Fruit fly (Drosophila melanogaster): ENCODE data around the gene CG31528.
A peak's percentile ranks its signal among the peaks of the same experiment; 100 is the strongest.

CG31528 gene

DNA sequence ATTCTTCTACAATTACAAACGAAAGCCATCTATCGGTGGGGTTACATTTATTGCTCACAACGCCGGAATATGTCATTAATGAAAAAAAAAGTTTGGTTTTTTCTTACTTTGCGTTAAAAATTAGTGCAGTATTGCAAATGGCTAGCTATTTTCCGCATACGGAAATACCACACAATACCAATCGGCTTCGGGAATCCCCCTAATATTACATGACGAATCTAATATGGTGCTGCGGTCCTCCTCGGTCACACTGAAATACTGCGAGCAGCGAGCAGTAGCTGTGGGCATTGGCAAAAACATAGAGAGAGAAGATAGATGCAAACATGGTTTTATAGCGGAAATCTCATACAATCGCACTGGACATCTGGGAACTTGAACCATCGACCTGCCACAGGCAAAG, 28.7 kb upstream of the CG31528 start, which contains the start of gene tub:
Gene tub (plus strand): TSS at position 253 of the 400 bp plus-strand sequence.
- TF ChIP-seq bab2 (GFP tag; optimal IDR thresholded peaks at IDR 0.05) = peak; percentile 50
- TF ChIP-seq CG32767 (GFP tag; IDR thresholded peaks at IDR 0.05) = 0 out of 2 replicates have a peak, but pooled peaks have one; percentile 39
- TF ChIP-seq Ada2b (GFP tag; IDR thresholded peaks at IDR 0.05) = no peak
- TF ChIP-seq H2.0 (GFP tag; IDR thresholded peaks at IDR 0.05) = no peak
- TF ChIP-seq CG13296 (GFP tag; optimal IDR thresholded peaks at IDR 0.05) = peak; percentile 23
- peak; percentile 98 for TF ChIP-seq wek (GFP tag; optimal IDR thresholded peaks at IDR 0.05)
- no peak for TF ChIP-seq sqz (GFP tag; optimal IDR thresholded peaks at IDR 0.05)
- peak; percentile 24 to 87 for TF ChIP-seq Pdp1 (GFP tag; optimal IDR thresholded peaks at IDR 0.05)
- TF ChIP-seq Trl (optimal IDR thresholded peaks at IDR 0.05) = peak in 1 of 2 experiments; percentile 7
- peak; percentile 10 for TF ChIP-seq Trl (GFP tag; optimal IDR thresholded peaks at IDR 0.05)
- TF ChIP-seq CG8089 (GFP tag; optimal IDR thresholded peaks at IDR 0.05) = peak; percentile 1
- TF ChIP-seq YL-1 (GFP tag; optimal IDR thresholded peaks at IDR 0.05) = peak; percentile 45
- peak; percentile 66; the same call in 2 of the 3 replicates for TF ChIP-seq zfh1 (GFP tag; IDR thresholded peaks at IDR 0.05)
- TF ChIP-seq CG6854 (GFP tag; optimal IDR thresholded peaks at IDR 0.05) = no peak
- no peak for TF ChIP-seq pfk (GFP tag; optimal IDR thresholded peaks at IDR 0.05)
- TF ChIP-seq Dll (GFP tag; IDR thresholded peaks at IDR 0.05; ENCODE audit: partially characterized antibody) = 0 out of 4 replicates have a peak, but pooled peaks have one; percentile 19
- TF ChIP-seq CG8290 (GFP tag; optimal IDR thresholded peaks at IDR 0.05) = peak; percentile 30
- peak in 1 of 2 experiments; percentile 82 for TF ChIP-seq CG8290 (tag; optimal IDR thresholded peaks at IDR 0.05)
- TF ChIP-seq CG12391 (tag; optimal IDR thresholded peaks at IDR 0.05) = peak; percentile 58
- no peak for TF ChIP-seq D (optimal IDR thresholded peaks at IDR 0.05)
- TF ChIP-seq D (GFP tag; optimal IDR thresholded peaks at IDR 0.05) = no peak
- no peak for TF ChIP-seq ato (GFP tag; IDR thresholded peaks at IDR 0.05; ENCODE audit: partially characterized antibody)
- TF ChIP-seq CG11696 (GFP tag; IDR thresholded peaks at IDR 0.05) = no peak
- peak; percentile 36; the same call in 1 of the 2 replicates for TF ChIP-seq amos (GFP tag; IDR thresholded peaks at IDR 0.05; ENCODE audit: partially characterized antibody)
- peak; percentile 33 to 56 for TF ChIP-seq dpn (GFP tag; optimal IDR thresholded peaks at IDR 0.05)
- peak; percentile 21 for TF ChIP-seq Mes4 (GFP tag; optimal IDR thresholded peaks at IDR 0.05)
- peak in 1 of 2 experiments; percentile 29 for TF ChIP-seq Eip74EF (GFP tag; optimal IDR thresholded peaks at IDR 0.05)
- peak in 1 of 2 experiments; percentile 8 for TF ChIP-seq insv (GFP tag; optimal IDR thresholded peaks at IDR 0.05)
- TF ChIP-seq CG14710 (tag; optimal IDR thresholded peaks at IDR 0.05) = peak; percentile 57
- no peak for TF ChIP-seq CG15696 (tag; optimal IDR thresholded peaks at IDR 0.05)
- peak; percentile 11 for TF ChIP-seq CG34376 (GFP tag; optimal IDR thresholded peaks at IDR 0.05)
- peak; percentile 62 for TF ChIP-seq Lhr (GFP tag; optimal IDR thresholded peaks at IDR 0.05)
- peak; percentile 68; the same call in 1 of the 4 replicates for TF ChIP-seq chinmo (GFP tag; IDR thresholded peaks at IDR 0.05; ENCODE audit: partially characterized antibody)
- TF ChIP-seq Atf6 (GFP tag; IDR thresholded peaks at IDR 0.05) = peak; percentile 32; the same call in 1 of the 2 replicates
- TF ChIP-seq Chrac-16 (GFP tag; optimal IDR thresholded peaks at IDR 0.05) = peak; percentile 31
- TF ChIP-seq CG10543 (GFP tag; optimal IDR thresholded peaks at IDR 0.05) = peak; percentile 22
- no peak for TF ChIP-seq D19B (GFP tag; optimal IDR thresholded peaks at IDR 0.05)
- peak; percentile 16 for TF ChIP-seq Fer1 (GFP tag; optimal IDR thresholded peaks at IDR 0.05)
- no peak for TF ChIP-seq usp (GFP tag; optimal IDR thresholded peaks at IDR 0.05)
- no peak for TF ChIP-seq ERR (GFP tag; optimal IDR thresholded peaks at IDR 0.05)
- TF ChIP-seq CG14667 (GFP tag; IDR thresholded peaks at IDR 0.05) = no peak
- TF ChIP-seq abd-A (tag; optimal IDR thresholded peaks at IDR 0.05) = no peak
- TF ChIP-seq bowl (GFP tag; IDR thresholded peaks at IDR 0.05) = no peak
- peak; percentile 20 for TF ChIP-seq Hr3 (GFP tag; optimal IDR thresholded peaks at IDR 0.05)
- peak; percentile 40; the same call in 1 of the 2 replicates for TF ChIP-seq CG14014 (GFP tag; IDR thresholded peaks at IDR 0.05)
- TF ChIP-seq Xrp1 (GFP tag; IDR thresholded peaks at IDR 0.05) = peak; percentile 34
- peak; percentile 65 for TF ChIP-seq CG2120 (GFP tag; optimal IDR thresholded peaks at IDR 0.05)
- TF ChIP-seq chif (GFP tag; optimal IDR thresholded peaks at IDR 0.05) = peak; percentile 20 to 51
- peak; percentile 27 for TF ChIP-seq nerfin-1 (tag; optimal IDR thresholded peaks at IDR 0.05)
- peak; percentile 62; the same call in 1 of the 2 replicates for TF ChIP-seq CG3847 (GFP tag; IDR thresholded peaks at IDR 0.05)
- no peak for TF ChIP-seq Dfd (GFP tag; optimal IDR thresholded peaks at IDR 0.05)
